Worm (Caenorhabditis elegans) whole organism, L2 larva: Measurements from ENCODE around the gene F44D12.16.

Experiments
- sma-9 ChIP-seq, 2 experiments: fragments of 150-350 bp in 1 of 2; sonication (generic microtip) in 1 of 2; optimal IDR thresholded peaks; 2 replicates each; lab custom pipeline; 2014 to 2016; ENCODE audit warnings: missing genetic modification characterization in 2 of 2, mild to moderate bottlenecking in 1 of 2, missing biosample characterization in 1 of 2, missing compliant biosample characterization in 1 of 2, missing genetic modification reagents in 1 of 2, moderate library complexity in 1 of 2
- unc-62 ChIP-seq: fragments of 150-350 bp; optimal IDR thresholded peaks from 2 replicates; lab custom pipeline; 2014; ENCODE audit warnings: missing biosample characterization, missing genetic modification reagents, missing genetic modification characterization

- no peak for TF ChIP-seq unc-62 (GFP tag; lab: Kevin White, UChicago)
- no peak for TF ChIP-seq sma-9 (GFP tag; optimal IDR thresholded peaks at IDR 0.05; lab: Kevin White, UChicago)
- no peak for TF ChIP-seq sma-9 (tag; optimal IDR thresholded peaks at IDR 0.05; lab: Kevin White, UChicago)
Observed at ce11 chrIV:10017633-10018032, 11.2 kb upstream of the F44D12.16 start, which contains the start of gene F44D12.2.
